Fruit fly (Drosophila melanogaster): ENCODE measurements around the gene Sxl.
A peak's percentile ranks its signal among the peaks of the same experiment; 100 is the strongest.

Sxl gene

DNA sequence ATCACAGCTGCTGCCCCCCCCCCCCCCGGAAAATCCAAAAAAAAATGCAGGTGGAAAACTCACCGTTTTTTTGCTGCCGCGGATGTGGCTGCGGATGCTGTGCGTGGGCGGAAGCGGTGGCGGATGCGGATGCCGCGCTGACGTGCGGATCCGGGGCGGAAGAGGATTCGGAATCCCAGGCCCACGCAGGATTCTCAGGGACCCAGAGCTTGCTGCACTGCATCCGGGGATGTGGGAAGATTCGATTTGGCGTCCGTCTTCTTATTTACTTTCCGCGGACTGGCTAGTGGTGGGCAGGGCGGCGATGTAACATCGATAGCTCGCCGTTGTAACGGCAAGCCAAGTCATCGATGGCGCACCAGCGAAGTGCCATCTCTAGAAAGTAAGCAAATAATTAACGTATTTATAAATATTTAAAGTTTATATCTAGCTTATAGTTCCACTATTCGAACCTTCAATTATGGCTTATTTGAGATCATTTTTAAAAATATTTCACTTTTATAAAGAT, 4.2 kb upstream of the Sxl start, which contains the start of gene CG4615:
Gene CG4615, minus strand, starts transcription at position 288 of the 508 bp plus-strand sequence.
- TF ChIP-seq toe (GFP tag; optimal IDR thresholded peaks at IDR 0.05) (no peak), CG12768 (GFP tag; optimal IDR thresholded peaks at IDR 0.05) (no peak), CG5204 (GFP tag; optimal IDR thresholded peaks at IDR 0.05) (no peak), ovo (GFP tag; optimal IDR thresholded peaks at IDR 0.05) (no peak), CG14711 (tag; optimal IDR thresholded peaks at IDR 0.05) (no peak), cnc (optimal IDR thresholded peaks at IDR 0.05) (no peak), Clk (GFP tag; optimal IDR thresholded peaks at IDR 0.05) (no peak), CG1620 (GFP tag; optimal IDR thresholded peaks at IDR 0.05) (peak; percentile 46), Mnt (GFP tag; optimal IDR thresholded peaks at IDR 0.05) (peak; percentile 21), bab1 (GFP tag; optimal IDR thresholded peaks at IDR 0.05) (peak; percentile 18), CG11617 (GFP tag; optimal IDR thresholded peaks at IDR 0.05) (peak; percentile 22), CG33017 (tag; optimal IDR thresholded peaks at IDR 0.05) (no peak), Crg-1 (GFP tag; optimal IDR thresholded peaks at IDR 0.05) (no peak), tj (GFP tag; optimal IDR thresholded peaks at IDR 0.05) (no peak), cic (GFP tag; optimal IDR thresholded peaks at IDR 0.05) (no peak), kay (GFP tag; ENCODE audit: borderline replicate concordance) (no peak)

DNA sequence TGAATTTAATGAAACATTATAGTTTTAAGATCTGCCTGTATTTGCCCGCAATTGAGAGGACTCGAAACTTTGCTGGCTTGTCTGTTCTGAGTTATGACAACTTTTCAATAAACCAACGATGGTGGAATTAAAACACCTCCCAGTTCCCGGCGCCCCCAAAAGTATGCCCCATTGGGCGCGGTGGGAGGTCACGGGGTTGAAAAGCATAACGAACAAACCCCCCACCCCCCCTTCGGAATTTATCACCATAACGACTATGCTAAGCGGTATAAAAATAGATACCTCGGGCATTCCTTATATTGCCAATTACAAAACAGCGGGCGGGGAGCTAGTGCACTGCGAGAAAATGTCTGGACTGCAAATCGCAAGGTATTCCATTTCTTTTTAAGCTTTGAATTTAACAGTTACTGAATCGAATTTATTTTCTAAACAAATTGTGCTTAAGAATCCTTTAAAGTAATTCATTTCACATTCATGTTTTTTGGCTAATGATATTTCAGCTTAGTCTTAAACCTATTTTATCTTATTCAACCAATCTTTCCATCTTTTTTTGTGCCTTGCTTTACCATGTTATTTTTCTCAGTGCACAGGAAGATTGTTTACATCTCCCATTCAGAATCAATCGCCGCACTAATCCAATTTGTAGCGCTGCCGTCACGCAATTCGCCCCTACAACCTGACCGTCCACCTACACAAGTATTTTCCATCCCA, 3.6 kb upstream of the Sxl start:
- TF ChIP-seq pad (GFP tag; optimal IDR thresholded peaks at IDR 0.05) (peak; percentile 27), cic (GFP tag; optimal IDR thresholded peaks at IDR 0.05) (no peak), CG33017 (tag; optimal IDR thresholded peaks at IDR 0.05) (peak; percentile 85), Crg-1 (GFP tag; optimal IDR thresholded peaks at IDR 0.05) (peak; percentile 61), ovo (GFP tag; optimal IDR thresholded peaks at IDR 0.05) (peak; percentile 3), Hr96 (GFP tag; optimal IDR thresholded peaks at IDR 0.05) (peak; percentile 56), CG7045 (GFP tag; optimal IDR thresholded peaks at IDR 0.05) (peak; percentile 77), bab1 (GFP tag; optimal IDR thresholded peaks at IDR 0.05) (peak; percentile 80), CG14711 (tag; optimal IDR thresholded peaks at IDR 0.05) (peak; percentile 65), CG7101 (tag; optimal IDR thresholded peaks at IDR 0.05) (peak; percentile 78), CG1620 (GFP tag; optimal IDR thresholded peaks at IDR 0.05) (peak; percentile 61), CG5204 (GFP tag; optimal IDR thresholded peaks at IDR 0.05) (peak; percentile 84), cnc (optimal IDR thresholded peaks at IDR 0.05) (no peak), toe (GFP tag; optimal IDR thresholded peaks at IDR 0.05) (peak; percentile 64), Mnt (GFP tag; optimal IDR thresholded peaks at IDR 0.05) (peak; percentile 36), CG12768 (GFP tag; optimal IDR thresholded peaks at IDR 0.05) (peak; percentile 66), tj (GFP tag; optimal IDR thresholded peaks at IDR 0.05) (peak; percentile 62), Clk (GFP tag; optimal IDR thresholded peaks at IDR 0.05) (peak; percentile 8), kay (GFP tag; ENCODE audit: borderline replicate concordance) (no peak), CG11617 (GFP tag; optimal IDR thresholded peaks at IDR 0.05) (peak; percentile 76)

DNA sequence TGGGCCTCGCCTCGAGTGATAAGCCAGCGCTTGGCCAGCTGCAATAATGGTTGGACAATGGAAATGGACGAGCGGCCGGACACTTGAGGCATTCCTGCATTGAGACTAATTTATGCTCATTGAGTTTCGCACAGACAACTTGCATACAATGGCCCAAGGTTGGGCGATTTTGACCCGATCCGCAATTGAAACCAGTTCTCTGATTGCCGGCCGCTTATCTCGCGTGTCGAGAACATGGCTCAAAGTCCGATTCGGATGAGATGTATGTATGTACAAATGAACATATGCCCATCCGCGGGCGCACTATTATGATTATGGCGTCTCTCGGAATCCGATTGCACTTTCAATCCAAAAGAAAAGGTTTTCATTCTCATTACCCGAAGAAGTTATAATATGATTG, 2.8 kb upstream of the Sxl start:
- TF ChIP-seq CG12768 (GFP tag; optimal IDR thresholded peaks at IDR 0.05) (peak; percentile 13), CG14711 (tag; optimal IDR thresholded peaks at IDR 0.05) (no peak)

DNA sequence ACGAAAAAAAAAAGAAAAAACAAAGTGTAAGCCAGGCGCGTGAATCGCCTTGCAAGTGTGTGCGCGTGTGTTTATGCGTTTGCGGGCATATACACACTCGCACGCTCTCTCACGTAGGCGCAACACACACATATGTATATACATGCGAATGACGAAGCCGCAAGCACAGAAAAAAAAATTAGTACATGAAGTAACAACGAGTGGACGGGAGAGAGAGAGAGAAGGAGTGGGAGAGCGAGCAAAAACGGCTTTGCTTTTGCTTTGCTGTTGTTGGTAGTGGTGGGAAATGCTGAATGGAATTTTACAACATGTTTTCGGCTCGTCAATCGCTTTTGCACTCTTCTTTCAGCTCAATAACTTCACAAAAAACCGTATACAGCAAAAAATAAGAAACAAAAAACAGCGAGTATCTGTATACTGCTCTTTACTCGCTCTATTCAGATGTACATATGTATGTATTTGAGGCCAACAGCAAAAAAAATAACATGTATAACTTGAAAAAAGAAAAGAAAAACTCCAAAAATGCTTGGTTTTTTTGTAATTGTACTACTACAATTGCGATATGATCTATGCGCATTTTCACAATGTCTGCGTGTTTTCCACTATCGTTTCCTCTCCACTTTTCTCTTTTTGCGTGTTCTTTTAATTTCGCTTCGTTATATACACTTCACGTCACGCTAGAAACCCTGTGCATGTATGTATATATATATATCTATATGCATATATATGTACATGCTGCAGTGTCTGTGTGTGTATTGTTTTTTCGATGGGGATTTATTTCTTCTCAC, 588 bp downstream of the Sxl start:
- TF ChIP-seq tj (GFP tag; optimal IDR thresholded peaks at IDR 0.05): peak; percentile 50
- TF ChIP-seq Crg-1 (GFP tag; optimal IDR thresholded peaks at IDR 0.05): no peak
- peak; percentile 52 for TF ChIP-seq ovo (GFP tag; optimal IDR thresholded peaks at IDR 0.05)
- no peak for TF ChIP-seq CG33017 (tag; optimal IDR thresholded peaks at IDR 0.05)
- TF ChIP-seq Clk (GFP tag; optimal IDR thresholded peaks at IDR 0.05): no peak
- TF ChIP-seq CG5204 (GFP tag; optimal IDR thresholded peaks at IDR 0.05): no peak
- TF ChIP-seq Mnt (GFP tag; optimal IDR thresholded peaks at IDR 0.05): no peak
- no peak for TF ChIP-seq cnc (optimal IDR thresholded peaks at IDR 0.05)
- TF ChIP-seq bab1 (GFP tag; optimal IDR thresholded peaks at IDR 0.05): no peak
- no peak for TF ChIP-seq pad (GFP tag; optimal IDR thresholded peaks at IDR 0.05)
- no peak for TF ChIP-seq CG7045 (GFP tag; optimal IDR thresholded peaks at IDR 0.05)
- peak; percentile 25 for TF ChIP-seq cic (GFP tag; optimal IDR thresholded peaks at IDR 0.05)
- no peak for TF ChIP-seq CG11617 (GFP tag; optimal IDR thresholded peaks at IDR 0.05)
- TF ChIP-seq toe (GFP tag; optimal IDR thresholded peaks at IDR 0.05): no peak

DNA sequence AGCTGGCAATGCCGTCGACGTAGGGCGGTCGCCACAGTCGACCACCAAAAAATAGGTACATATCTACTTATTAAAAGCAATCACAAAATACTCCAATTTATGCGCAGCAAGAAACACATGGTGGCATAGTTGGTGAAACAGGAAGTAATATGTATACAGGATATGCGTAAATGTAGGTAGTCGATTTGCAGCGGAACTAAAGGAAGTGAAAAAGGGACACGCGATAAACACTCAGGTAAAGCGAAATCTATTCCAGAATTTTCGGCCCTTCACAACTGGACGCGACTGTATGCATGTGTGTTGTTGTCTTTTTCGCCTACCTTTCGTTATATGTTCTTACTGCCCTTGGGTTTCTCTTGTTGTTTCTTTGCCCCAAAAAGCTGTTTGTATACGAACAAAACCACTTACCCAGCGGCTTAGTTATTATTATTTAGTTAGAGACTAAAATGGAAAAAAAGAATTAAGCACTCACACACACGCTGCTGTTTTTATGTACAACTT, 1.3 kb downstream of the Sxl start:
- peak; percentile 14 for TF ChIP-seq CG1620 (GFP tag; optimal IDR thresholded peaks at IDR 0.05)
- TF ChIP-seq tj (GFP tag; optimal IDR thresholded peaks at IDR 0.05): peak; percentile 74
- no peak for TF ChIP-seq Mnt (GFP tag; optimal IDR thresholded peaks at IDR 0.05)
- no peak for TF ChIP-seq Crg-1 (GFP tag; optimal IDR thresholded peaks at IDR 0.05)
- TF ChIP-seq bab1 (GFP tag; optimal IDR thresholded peaks at IDR 0.05): peak; percentile 92
- TF ChIP-seq CG7101 (tag; optimal IDR thresholded peaks at IDR 0.05): peak; percentile 78
- no peak for TF ChIP-seq cic (GFP tag; optimal IDR thresholded peaks at IDR 0.05)
- no peak for TF ChIP-seq CG5204 (GFP tag; optimal IDR thresholded peaks at IDR 0.05)
- TF ChIP-seq ovo (GFP tag; optimal IDR thresholded peaks at IDR 0.05): no peak
- TF ChIP-seq kay (GFP tag; ENCODE audit: borderline replicate concordance): no peak
- TF ChIP-seq CG7045 (GFP tag; optimal IDR thresholded peaks at IDR 0.05): peak; percentile 34
- TF ChIP-seq CG33017 (tag; optimal IDR thresholded peaks at IDR 0.05): peak; percentile 61
- TF ChIP-seq Hr96 (GFP tag; optimal IDR thresholded peaks at IDR 0.05): peak; percentile 67
- peak; percentile 51 for TF ChIP-seq pad (GFP tag; optimal IDR thresholded peaks at IDR 0.05)
- peak; percentile 57 for TF ChIP-seq CG12768 (GFP tag; optimal IDR thresholded peaks at IDR 0.05)
- peak; percentile 63 for TF ChIP-seq CG14711 (tag; optimal IDR thresholded peaks at IDR 0.05)
- TF ChIP-seq CG11617 (GFP tag; optimal IDR thresholded peaks at IDR 0.05): peak; percentile 59
- TF ChIP-seq cnc (optimal IDR thresholded peaks at IDR 0.05): no peak
- TF ChIP-seq Clk (GFP tag; optimal IDR thresholded peaks at IDR 0.05): no peak
- no peak for TF ChIP-seq toe (GFP tag; optimal IDR thresholded peaks at IDR 0.05)

Measured in whole organism, adult.